Worm (Caenorhabditis elegans) whole organism, L4 larva: Measurements from ENCODE around the gene nspg-8.

ENCODE experiments used
- F10B5.3 ChIP-seq: sonication (generic microtip); optimal IDR thresholded peaks from 2 replicates; lab custom pipeline; 2016; ENCODE audit warnings: mild to moderate bottlenecking, missing genetic modification characterization, missing compliant biosample characterization
- F44E2.7 ChIP-seq: fragments of 200-800 bp; sonication (Bioruptor generic); IDR thresholded peaks from 2 replicates; pipeline ENCODE4 v2.1.2; 2022; ENCODE audit warnings: missing genetic modification characterization, missing compliant biosample characterization
- Y105C5A.15 ChIP-seq: fragments of 200-800 bp; sonication (Bioruptor generic); IDR thresholded peaks from 2 replicates; pipeline ENCODE4 v1.3.6; 2022; ENCODE audit warnings: missing genetic modification characterization, missing compliant biosample characterization
- ZK337.2 ChIP-seq: fragments of 200-800 bp; sonication (Bioruptor generic); IDR thresholded peaks from 2 replicates; pipeline ENCODE4 v1.3.6; 2022; ENCODE audit warnings: missing genetic modification reagents, missing genetic modification characterization, missing compliant biosample characterization
- aha-1 ChIP-seq: fragments of 150-350 bp; peaks from one replicate; lab custom pipeline; 2014; ENCODE audit warnings: missing biosample characterization, missing genetic modification characterization
- ama-1 ChIP-seq: fragments of 150-350 bp; optimal IDR thresholded peaks from 2 replicates; lab custom pipeline; 2014; ENCODE audit warnings: inconsistent platforms, mixed read lengths
- arid-1 ChIP-seq: fragments of 200-800 bp; sonication (Bioruptor generic); conservative IDR thresholded peaks from 2 replicates; pipeline ENCODE4 v1.3.6; 2022; ENCODE audit warnings: missing genetic modification reagents, missing genetic modification characterization, missing compliant biosample characterization
- ceh-20 ChIP-seq: fragments of 200-800 bp; sonication (Bioruptor generic); IDR thresholded peaks from 2 replicates; pipeline ENCODE4 v1.3.6; 2022; ENCODE audit warnings: missing genetic modification reagents, missing genetic modification characterization, missing compliant biosample characterization
- ceh-28 ChIP-seq: fragments of 150-350 bp; optimal IDR thresholded peaks from 2 replicates; lab custom pipeline; 2014; ENCODE audit warnings: missing biosample characterization, missing genetic modification reagents, missing genetic modification characterization
- ceh-32 ChIP-seq: sonication (generic microtip); optimal IDR thresholded peaks from 2 replicates; lab custom pipeline; 2016; ENCODE audit warnings: mild to moderate bottlenecking, missing genetic modification characterization, missing compliant biosample characterization; ENCODE audit not compliant: poor library complexity
- cey-2 ChIP-seq: sonication (generic microtip); optimal IDR thresholded peaks from 3 replicates; lab custom pipeline; 2017; ENCODE audit warnings: missing genetic modification characterization, mild to moderate bottlenecking, missing compliant biosample characterization, antibody characterized with exemption, borderline replicate concordance; ENCODE audit not compliant: insufficient read depth
- ctbp-1 ChIP-seq: fragments of 200-800 bp; sonication (Bioruptor generic); IDR thresholded peaks from 2 replicates; pipeline ENCODE4 v1.3.6; 2022; ENCODE audit warnings: missing genetic modification reagents, missing genetic modification characterization, missing compliant biosample characterization
- daf-16 ChIP-seq, 3 experiments: sonication (generic microtip); optimal IDR thresholded peaks; 2 replicates each; lab custom pipeline; 2016 to 2017; ENCODE audit warnings: missing genetic modification characterization in 3 of 3, missing genetic modification reagents in 3 of 3, mild to moderate bottlenecking in 2 of 3, missing compliant biosample characterization in 2 of 3, missing biosample characterization in 1 of 3, moderate library complexity in 1 of 3
- dve-1 ChIP-seq: sonication (generic microtip); optimal IDR thresholded peaks from 2 replicates; lab custom pipeline; 2017; ENCODE audit warnings: antibody characterized with exemption, mild to moderate bottlenecking, missing genetic modification characterization, missing compliant biosample characterization; ENCODE audit not compliant: insufficient read depth
- fkh-10 ChIP-seq: fragments of 150-350 bp; optimal IDR thresholded peaks from 2 replicates; lab custom pipeline; 2014; ENCODE audit warnings: missing biosample characterization, missing genetic modification reagents, missing genetic modification characterization
- hlh-11 ChIP-seq: fragments of 200-800 bp; sonication (Bioruptor generic); optimal IDR thresholded peaks from 2 replicates; lab custom pipeline; 2018; ENCODE audit warnings: mild to moderate bottlenecking, missing genetic modification characterization, missing compliant biosample characterization
- hlh-30 ChIP-seq: sonication (generic microtip); optimal IDR thresholded peaks from 2 replicates; lab custom pipeline; 2017; ENCODE audit warnings: antibody characterized with exemption, mild to moderate bottlenecking, missing genetic modification characterization, missing compliant biosample characterization; ENCODE audit not compliant: insufficient read depth
- lin-15B ChIP-seq: fragments of 150-350 bp; sonication (generic microtip); optimal IDR thresholded peaks from 3 replicates; lab custom pipeline; 2014; ENCODE audit warnings: missing biosample characterization, missing genetic modification characterization
- lin-38 ChIP-seq: fragments of 200-800 bp; sonication (Bioruptor generic); IDR thresholded peaks from 2 replicates; pipeline ENCODE4 v1.3.6; 2022; ENCODE audit warnings: missing genetic modification reagents, missing genetic modification characterization, missing compliant biosample characterization
- lir-3 ChIP-seq: sonication (generic microtip); optimal IDR thresholded peaks from 2 replicates; lab custom pipeline; 2016; ENCODE audit warnings: mild to moderate bottlenecking, missing genetic modification characterization, missing compliant biosample characterization
- lsy-2 ChIP-seq, 2 experiments: fragments of 150-350 bp in 1 of 2; sonication (generic microtip) in 1 of 2; optimal IDR thresholded peaks; 2 replicates each; lab custom pipeline; 2014 to 2017; ENCODE audit warnings: missing biosample characterization in 2 of 2, missing genetic modification characterization in 2 of 2
- madf-9 ChIP-seq: fragments of 200-800 bp; sonication (Bioruptor generic); conservative IDR thresholded peaks from 2 replicates; pipeline ENCODE4 v1.3.6; 2022; ENCODE audit warnings: missing genetic modification reagents, missing genetic modification characterization, missing compliant biosample characterization
- mdl-1 ChIP-seq, 2 experiments: fragments of 150-350 bp in 1 of 2; sonication (generic microtip) in 1 of 2; optimal IDR thresholded peaks; 2 replicates each; lab custom pipeline; 2014 to 2017; ENCODE audit warnings: missing biosample characterization in 2 of 2, missing genetic modification characterization in 2 of 2
- mep-1 ChIP-seq: fragments of 150-350 bp; sonication (generic microtip); optimal IDR thresholded peaks from 3 replicates; lab custom pipeline; 2014; ENCODE audit warnings: missing biosample characterization, missing genetic modification characterization
- mes-2 ChIP-seq: sonication (generic microtip); optimal IDR thresholded peaks from 2 replicates; lab custom pipeline; 2016; ENCODE audit warnings: missing genotype, mild to moderate bottlenecking, missing genetic modification characterization, missing compliant biosample characterization; ENCODE audit not compliant: poor library complexity, severe bottlenecking
- mxl-3 ChIP-seq: fragments of 200-800 bp; sonication (Bioruptor generic); optimal IDR thresholded peaks from 2 replicates; lab custom pipeline; 2018; ENCODE audit warnings: mild to moderate bottlenecking, missing genetic modification characterization, missing compliant biosample characterization
- nhr-10 ChIP-seq: fragments of 150-350 bp; optimal IDR thresholded peaks from 2 replicates; lab custom pipeline; 2014; ENCODE audit warnings: missing biosample characterization, missing genetic modification characterization
- nhr-28 ChIP-seq: fragments of 150-350 bp; optimal IDR thresholded peaks from 2 replicates; lab custom pipeline; 2014; ENCODE audit warnings: missing biosample characterization, missing genetic modification characterization
- nhr-41 ChIP-seq: fragments of 200-800 bp; sonication (Bioruptor generic); IDR thresholded peaks from 2 replicates; pipeline ENCODE4 v1.3.6; 2022; ENCODE audit warnings: missing genetic modification reagents, missing genetic modification characterization, missing compliant biosample characterization
- nhr-42 ChIP-seq: fragments of 200-800 bp; sonication (Bioruptor generic); IDR thresholded peaks from 2 replicates; pipeline ENCODE4 v1.3.6; 2022; ENCODE audit warnings: missing genetic modification characterization, missing compliant biosample characterization
- nhr-48 ChIP-seq: sonication (generic microtip); optimal IDR thresholded peaks from 2 replicates; lab custom pipeline; 2016; ENCODE audit warnings: mild to moderate bottlenecking, missing genetic modification characterization, missing compliant biosample characterization
- nhr-6 ChIP-seq: fragments of 150-350 bp; optimal IDR thresholded peaks from 2 replicates; lab custom pipeline; 2014; ENCODE audit warnings: missing biosample characterization, missing genetic modification characterization
- nhr-77 ChIP-seq: fragments of 150-350 bp; optimal IDR thresholded peaks from 2 replicates; lab custom pipeline; 2014; ENCODE audit warnings: missing biosample characterization, missing genetic modification characterization
- pha-4 ChIP-seq, 2 experiments: fragments of 150-350 bp in 1 of 2; fragments of 200-800 bp in 1 of 2; sonication (Bioruptor generic) in 1 of 2; IDR thresholded peaks in 1 of 2; optimal IDR thresholded peaks in 1 of 2; 2 replicates each; pipeline versions ENCODE4 v1.3.6 to Lab custom; 2014 to 2022; ENCODE audit warnings: missing genetic modification characterization in 2 of 2, missing genetic modification reagents in 2 of 2, missing biosample characterization in 1 of 2, missing compliant biosample characterization in 1 of 2
- pqm-1 ChIP-seq: sonication (generic microtip); optimal IDR thresholded peaks from 2 replicates; lab custom pipeline; 2017; ENCODE audit warnings: missing biosample characterization, missing genetic modification characterization
- set-16 ChIP-seq: fragments of 200-800 bp; sonication (Bioruptor generic); IDR thresholded peaks from 2 replicates; pipeline ENCODE4 v1.3.6; 2022; ENCODE audit warnings: missing genetic modification reagents, missing genetic modification characterization, missing compliant biosample characterization
- skn-1 ChIP-seq: fragments of 150-350 bp; optimal IDR thresholded peaks from 2 replicates; lab custom pipeline; 2014; ENCODE audit warnings: missing biosample characterization, missing genetic modification characterization
- snpc-1.2 ChIP-seq: fragments of 200-800 bp; sonication (Bioruptor generic); IDR thresholded peaks from 2 replicates; pipeline ENCODE4 v1.3.6; 2022; ENCODE audit warnings: missing genetic modification reagents, missing genetic modification characterization, missing compliant biosample characterization
- tra-1 ChIP-seq: fragments of 200-800 bp; sonication (Bioruptor generic); IDR thresholded peaks from 2 replicates; pipeline ENCODE4 v1.3.6; 2022; ENCODE audit warnings: missing genetic modification reagents, missing genetic modification characterization, missing compliant biosample characterization
- unc-39 ChIP-seq: sonication (generic microtip); optimal IDR thresholded peaks from 2 replicates; lab custom pipeline; 2017; ENCODE audit warnings: missing biosample characterization, missing genetic modification characterization
- vab-7 ChIP-seq: fragments of 200-800 bp; sonication (Bioruptor generic); IDR thresholded peaks from 2 replicates; pipeline ENCODE4 v1.3.6; 2022; ENCODE audit warnings: missing genetic modification reagents, missing genetic modification characterization, missing compliant biosample characterization
- zfp-3 ChIP-seq: fragments of 200-800 bp; sonication (Bioruptor generic); conservative IDR thresholded peaks from 2 replicates; pipeline ENCODE4 v1.3.6; 2022; ENCODE audit warnings: missing genetic modification reagents, missing genetic modification characterization, missing compliant biosample characterization
- zip-11 ChIP-seq: fragments of 200-800 bp; sonication (Bioruptor generic); IDR thresholded peaks from 2 replicates; pipeline ENCODE4 v1.3.6; 2022; ENCODE audit warnings: missing genetic modification characterization, missing compliant biosample characterization

The nspg-8 gene

DNA sequence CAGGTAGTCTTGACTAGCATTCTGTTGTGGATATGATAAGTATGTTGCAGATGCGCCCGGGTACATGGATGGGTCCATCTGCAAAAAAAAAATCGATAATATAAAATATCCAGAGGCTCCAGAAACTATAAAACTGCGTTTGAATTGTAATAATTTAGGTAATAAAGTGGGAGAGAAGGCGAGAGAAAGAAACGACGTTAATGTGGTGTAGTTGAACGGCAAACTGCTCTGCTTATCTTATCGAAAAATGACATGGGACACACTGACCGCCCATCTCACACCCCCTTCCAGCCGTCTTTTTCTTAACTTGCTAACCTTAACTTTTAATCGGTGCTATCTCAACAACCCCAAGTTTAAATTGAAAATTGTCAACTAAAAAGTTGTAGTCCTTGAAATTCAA is 40.1 kb downstream of the nspg-8 start (continued):
- TF ChIP-seq vab-7 (GFP tag; lab: Robert Waterston, UW) (no peak), ceh-32 (no peak)

DNA sequence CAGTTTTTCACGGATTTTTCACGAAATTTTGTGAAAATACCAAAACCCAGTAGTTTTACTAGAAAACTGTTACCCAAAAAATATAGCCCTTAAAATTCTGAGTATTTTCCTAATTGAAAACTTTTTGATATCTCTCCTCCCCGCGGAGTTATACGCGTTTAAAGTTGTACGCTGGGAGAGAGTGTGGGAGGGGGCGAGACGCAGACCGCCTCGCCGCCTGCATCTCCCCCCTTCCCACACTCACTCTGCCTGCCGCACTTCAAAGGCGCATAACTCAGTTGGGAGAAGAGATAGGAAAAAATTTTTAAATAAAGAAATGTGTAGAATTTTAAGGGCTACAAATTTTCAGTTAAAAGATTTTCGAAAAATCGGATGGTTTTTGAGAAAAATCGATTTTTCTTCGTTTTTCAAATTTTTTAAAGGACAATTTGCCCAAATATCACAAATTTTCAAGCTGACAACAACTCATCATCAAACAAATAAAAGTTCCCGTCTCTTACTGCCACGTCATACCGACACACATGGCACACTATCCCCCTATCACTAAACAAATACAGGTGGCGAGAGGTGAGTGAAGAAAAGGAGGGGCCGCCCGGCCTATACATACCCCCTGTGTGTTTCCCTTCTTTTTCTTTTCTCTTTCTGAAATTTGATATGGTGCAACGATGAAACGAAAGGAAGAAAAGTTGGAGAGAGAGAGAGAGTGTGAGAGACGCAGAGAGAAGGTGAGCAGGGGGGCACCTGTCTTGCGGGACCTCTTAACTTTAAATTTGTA is 41.6 kb downstream of the nspg-8 start:
- TF ChIP-seq lin-15B (tag; lab: Kevin White, UChicago) (no peak), ceh-28 (tag; lab: Kevin White, UChicago) (no peak), mxl-3 (peak; percentile 48), lin-38 (GFP tag; lab: Robert Waterston, UW) (no peak), nhr-6 (tag; lab: Kevin White, UChicago) (peak; percentile 43), mdl-1 (tag; optimal IDR thresholded peaks at IDR 0.05; lab: Kevin White, UChicago) (peak in 1 of 2 experiments; percentile 42), mes-2 (tag; lab: Kevin White, UChicago) (peak; percentile 69), cey-2 (tag; lab: Kevin White, UChicago) (no peak), zip-11 (GFP tag; lab: Robert Waterston, UW) (no peak), nhr-10 (tag; lab: Kevin White, UChicago) (no peak), daf-16 (GFP tag; optimal IDR thresholded peaks at IDR 0.05; lab: Kevin White, UChicago) (no peak), daf-16 (tag; optimal IDR thresholded peaks at IDR 0.05; lab: Kevin White, UChicago) (peak; percentile 50), arid-1 (GFP tag; lab: Robert Waterston, UW) (no peak), F44E2.7 (GFP tag; lab: Robert Waterston, UW) (no peak), nhr-41 (no peak), unc-39 (tag; lab: Kevin White, UChicago) (no peak), nhr-77 (peak; percentile 41), mep-1 (peak; percentile 46), nhr-42 (no peak), snpc-1.2 (GFP tag; lab: Robert Waterston, UW) (no peak), lsy-2 (tag; optimal IDR thresholded peaks at IDR 0.05; lab: Kevin White, UChicago) (peak in 1 of 2 experiments; percentile 31), zfp-3 (no peak), tra-1 (no peak), skn-1 (tag; lab: Kevin White, UChicago) (no peak), ctbp-1 (no peak), fkh-10 (no peak), lir-3 (no peak), pha-4 (GFP tag; IDR thresholded peaks at IDR 0.05; lab: Robert Waterston, UW) (peak; percentile 32; the same call in 1 of the 2 replicates), pha-4 (tag; optimal IDR thresholded peaks at IDR 0.05; lab: Kevin White, UChicago) (peak; percentile 97), hlh-11 (peak; percentile 54), ceh-20 (no peak), madf-9 (GFP tag; lab: Robert Waterston, UW) (no peak), ZK337.2 (GFP tag; lab: Robert Waterston, UW) (no peak), Y105C5A.15 (GFP tag; lab: Robert Waterston, UW) (no peak), nhr-48 (tag; lab: Kevin White, UChicago) (no peak), dve-1 (tag; lab: Kevin White, UChicago) (peak; percentile 47), F10B5.3 (tag; lab: Kevin White, UChicago) (no peak), set-16 (0 out of 2 replicates have a peak, but pooled peaks have one; percentile 27), ama-1 (no peak), pqm-1 (tag; lab: Kevin White, UChicago) (peak; percentile 32), hlh-30 (tag; lab: Kevin White, UChicago) (peak; percentile 4), nhr-28 (peak; percentile 53), aha-1 (tag; lab: Kevin White, UChicago) (peak; percentile 83)
- TF ChIP-seq, all 104 proteins: peak for 16
